Worm (Caenorhabditis elegans): Measurements from ENCODE around the gene mans-2.

mans-2 gene

ce11 chrV:12011686-12012085 is 26.4 kb upstream of the mans-2 start:
- TF ChIP-seq nhr-120 (GFP tag; IDR thresholded peaks at IDR 0.05) (no peak), dpl-1 (GFP tag; optimal IDR thresholded peaks at IDR 0.05) (no peak), madf-8 (GFP tag; conservative IDR thresholded peaks at IDR 0.05) (no peak), ceh-27 (GFP tag; optimal IDR thresholded peaks at IDR 0.05) (no peak), K11D2.4 (GFP tag; IDR thresholded peaks at IDR 0.05) (no peak), F33H1.4 (GFP tag; IDR thresholded peaks at IDR 0.05) (no peak), mxl-1 (tag; optimal IDR thresholded peaks at IDR 0.05) (no peak), madf-3 (GFP tag; IDR thresholded peaks at IDR 0.05) (no peak), ztf-26 (tag; optimal IDR thresholded peaks at IDR 0.05) (no peak), efl-1 (GFP tag; optimal IDR thresholded peaks at IDR 0.05) (no peak), ztf-28 (GFP tag; IDR thresholded peaks at IDR 0.05) (no peak), F57C9.4 (tag; optimal IDR thresholded peaks at IDR 0.05) (no peak), pha-4 (tag; optimal IDR thresholded peaks at IDR 0.05) (no peak), ets-4 (GFP tag; optimal IDR thresholded peaks at IDR 0.05) (no peak), mel-28 (tag; optimal IDR thresholded peaks at IDR 0.05; ENCODE audit: borderline replicate concordance) (no peak), egl-44 (GFP tag; IDR thresholded peaks at IDR 0.05) (no peak), T26A5.8 (tag; optimal IDR thresholded peaks at IDR 0.05) (no peak), lin-54 (GFP tag; optimal IDR thresholded peaks at IDR 0.05) (no peak), nhr-80 (tag; optimal IDR thresholded peaks at IDR 0.05) (no peak)

- TF ChIP-seq dox-1 (GFP tag; IDR thresholded peaks at IDR 0.05) (no peak), attf-3 (GFP tag; conservative IDR thresholded peaks at IDR 0.05) (no peak), attf-5 (GFP tag; optimal IDR thresholded peaks at IDR 0.05) (no peak), Y53G8AR.9 (GFP tag; conservative IDR thresholded peaks at IDR 0.05) (no peak), snpc-1.3 (tag; optimal IDR thresholded peaks at IDR 0.05; ENCODE audit: insufficient read depth) (no peak), Y67H2A.10 (GFP tag; conservative IDR thresholded peaks at IDR 0.05) (no peak), F57A8.1 (GFP tag; optimal IDR thresholded peaks at IDR 0.05) (no peak), mcd-1 (GFP tag; IDR thresholded peaks at IDR 0.05) (no peak), madf-10 (tag; optimal IDR thresholded peaks at IDR 0.05) (no peak), dpff-1 (tag; optimal IDR thresholded peaks at IDR 0.05) (no peak), nhr-179 (tag; optimal IDR thresholded peaks at IDR 0.05) (no peak), madf-8 (GFP tag; conservative IDR thresholded peaks at IDR 0.05) (no peak), hlh-26 (GFP tag; conservative IDR thresholded peaks at IDR 0.05) (no peak), attf-6 (GFP tag; IDR thresholded peaks at IDR 0.05) (no peak), die-1 (tag; optimal IDR thresholded peaks at IDR 0.05) (no peak), D2030.7 (GFP tag; IDR thresholded peaks at IDR 0.05) (no peak), nhr-90 (tag; optimal IDR thresholded peaks at IDR 0.05) (no peak), F22D6.2 (tag; optimal IDR thresholded peaks at IDR 0.05) (no peak), ceh-27 (GFP tag; optimal IDR thresholded peaks at IDR 0.05) (no peak)
These were observed 21.2 kb upstream of the mans-2 start, which contains the start of gene F57F5.3 for ce11 chrV:12006495-12006894. Gene F57F5.3, minus strand, starts transcription at chrV:12006595.

ce11 chrV:12004501-12004940 is 19.2 kb upstream of the mans-2 start:
- TF ChIP-seq lag-1 (GFP tag; IDR thresholded peaks at IDR 0.05) (no peak), F23B12.7 (tag; optimal IDR thresholded peaks at IDR 0.05; ENCODE audit: insufficient read depth) (no peak), mel-28 (tag; optimal IDR thresholded peaks at IDR 0.05; ENCODE audit: borderline replicate concordance) (no peak), lir-1 (GFP tag; conservative IDR thresholded peaks at IDR 0.05) (no peak), ceh-91 (GFP tag; IDR thresholded peaks at IDR 0.05) (no peak), atf-7 (tag; optimal IDR thresholded peaks at IDR 0.05) (peak; percentile 91), dox-1 (GFP tag; IDR thresholded peaks at IDR 0.05) (no peak), rec-8 (tag; optimal IDR thresholded peaks at IDR 0.05) (no peak), ztf-25 (GFP tag; IDR thresholded peaks at IDR 0.05) (no peak), him-1 (tag; optimal IDR thresholded peaks at IDR 0.05) (no peak), nhr-80 (tag; optimal IDR thresholded peaks at IDR 0.05) (peak; percentile 46), ZK185.1 (tag; optimal IDR thresholded peaks at IDR 0.05; ENCODE audit: poor library complexity, severe bottlenecking) (no peak), zim-3 (tag; optimal IDR thresholded peaks at IDR 0.05) (no peak), lsl-1 (GFP tag; optimal IDR thresholded peaks at IDR 0.05) (no peak), F49E8.2 (tag; optimal IDR thresholded peaks at IDR 0.05; ENCODE audit: insufficient read depth) (no peak)
